Worm (Caenorhabditis elegans) whole organism, L2 larva: ENCODE data around the gene npr-40.

Experiments used
- aly-2 ChIP-seq: fragments of 150-350 bp; optimal IDR thresholded peaks from 2 replicates; lab custom pipeline; 2014; ENCODE audit warnings: missing biosample characterization, missing genetic modification characterization
- ama-1 ChIP-seq: fragments of 150-350 bp; optimal IDR thresholded peaks from 2 replicates; lab custom pipeline; 2018; ENCODE audit warnings: inconsistent platforms
- egl-27 ChIP-seq: sonication (generic microtip); optimal IDR thresholded peaks from 3 replicates; lab custom pipeline; 2017; ENCODE audit warnings: missing biosample characterization, missing genetic modification reagents, missing genetic modification characterization
- elt-1 ChIP-seq: fragments of 150-350 bp; optimal IDR thresholded peaks from 2 replicates; lab custom pipeline; 2014; ENCODE audit warnings: missing biosample characterization, missing genetic modification characterization
- lin-13 ChIP-seq: fragments of 150-350 bp; optimal IDR thresholded peaks from 2 replicates; lab custom pipeline; 2014; ENCODE audit warnings: missing biosample characterization, missing genetic modification reagents, missing genetic modification characterization
- lin-39 ChIP-seq: fragments of 150-350 bp; optimal IDR thresholded peaks from 2 replicates; lab custom pipeline; 2014; ENCODE audit warnings: missing biosample characterization, missing genetic modification reagents, missing genetic modification characterization
- lsy-2 ChIP-seq, 2 experiments: fragments of 150-350 bp in 1 of 2; sonication (generic microtip) in 1 of 2; optimal IDR thresholded peaks; 2 replicates each; lab custom pipeline; 2014 to 2017; ENCODE audit warnings: missing biosample characterization in 2 of 2, missing genetic modification characterization in 2 of 2
- mdl-1 ChIP-seq, 2 experiments: fragments of 150-350 bp in 1 of 2; sonication (generic microtip) in 1 of 2; optimal IDR thresholded peaks; 2 replicates each; lab custom pipeline; 2017; ENCODE audit warnings: missing biosample characterization in 2 of 2, missing genetic modification characterization in 2 of 2
- nhr-12 ChIP-seq: fragments of 150-350 bp; optimal IDR thresholded peaks from 2 replicates; lab custom pipeline; 2014; ENCODE audit warnings: missing biosample characterization, missing genetic modification characterization
- nhr-23 ChIP-seq: fragments of 150-350 bp; optimal IDR thresholded peaks from 2 replicates; lab custom pipeline; 2014; ENCODE audit warnings: missing biosample characterization, missing genetic modification reagents, missing genetic modification characterization
- nhr-25 ChIP-seq: fragments of 150-350 bp; sonication (generic microtip); optimal IDR thresholded peaks from 3 replicates; lab custom pipeline; 2014; ENCODE audit warnings: missing biosample characterization, missing genetic modification characterization
- nhr-77 ChIP-seq: fragments of 150-350 bp; optimal IDR thresholded peaks from 2 replicates; lab custom pipeline; 2014; ENCODE audit warnings: missing biosample characterization, missing genetic modification characterization
- skn-1 ChIP-seq: sonication (generic microtip); optimal IDR thresholded peaks from 2 replicates; lab custom pipeline; 2017; ENCODE audit warnings: missing biosample characterization, missing genetic modification characterization
- snpc-4 ChIP-seq: fragments of 150-350 bp; optimal IDR thresholded peaks from 2 replicates; lab custom pipeline; 2014; ENCODE audit warnings: missing biosample characterization, missing genetic modification characterization

- no peak for TF ChIP-seq nhr-23
- TF ChIP-seq egl-27 (tag; lab: Kevin White, UChicago), result no peak
- no peak for TF ChIP-seq mdl-1 (tag; optimal IDR thresholded peaks at IDR 0.05; lab: Kevin White, UChicago)
- no peak for TF ChIP-seq snpc-4
- no peak for TF ChIP-seq lin-39 (tag; lab: Kevin White, UChicago)
- TF ChIP-seq skn-1, result no peak
- TF ChIP-seq nhr-12, result no peak
- no peak for TF ChIP-seq aly-2 (tag; lab: Kevin White, UChicago)
- no peak for TF ChIP-seq lsy-2 (tag; optimal IDR thresholded peaks at IDR 0.05; lab: Kevin White, UChicago)
- no peak for TF ChIP-seq lin-13
- TF ChIP-seq ama-1 (lab: Kevin White, UChicago), result no peak
- TF ChIP-seq nhr-77 (tag; lab: Kevin White, UChicago), result no peak
- no peak for TF ChIP-seq nhr-25 (tag; lab: Kevin White, UChicago)
- TF ChIP-seq elt-1 (tag; lab: Kevin White, UChicago), result no peak
Observed at ce11 chrX:14961471-14961870, 42.8 kb downstream of the npr-40 start, which contains the start of gene idpp-3.
